Fruit fly (Drosophila melanogaster): ENCODE measurements around the gene Mur11Da.
A peak's percentile ranks its signal among the peaks of the same experiment; 100 is the strongest.

Mur11Da gene

dm6 chrX:12925426-12926256 lies 42.0 kb upstream of the Mur11Da start (continued):
- TF ChIP-seq pita (GFP tag; optimal IDR thresholded peaks at IDR 0.05) (no peak), dysf (GFP tag; IDR thresholded peaks at IDR 0.05) (peak; percentile 70; the same call in 2 of the 3 replicates), CG2202 (tag; optimal IDR thresholded peaks at IDR 0.05) (peak; percentile 68), bsh (GFP tag; optimal IDR thresholded peaks at IDR 0.05) (peak in 1 of 2 experiments; percentile 67), sim (GFP tag; IDR thresholded peaks at IDR 0.05) (0 out of 2 replicates have a peak, but pooled peaks have one; percentile 39), ab (GFP tag; optimal IDR thresholded peaks at IDR 0.05) (no peak), CG6683 (GFP tag; optimal IDR thresholded peaks at IDR 0.05) (peak; percentile 26), CG10209 (GFP tag; optimal IDR thresholded peaks at IDR 0.05) (peak; percentile 51), Pdp1 (GFP tag; optimal IDR thresholded peaks at IDR 0.05) (peak; percentile 20 to 88), E2f1 (GFP tag; IDR thresholded peaks at IDR 0.05) (peak; percentile 86), croc (GFP tag; conservative IDR thresholded peaks at IDR 0.05) (peak; percentile 50; the same call in 1 of the 3 replicates), ssp (GFP tag; IDR thresholded peaks at IDR 0.05) (peak; percentile 56), D19A (tag; optimal IDR thresholded peaks at IDR 0.05) (peak; percentile 66), prd (optimal IDR thresholded peaks at IDR 0.05) (no peak), prd (GFP tag; IDR thresholded peaks at IDR 0.05) (peak; percentile 86), CG1602 (GFP tag; optimal IDR thresholded peaks at IDR 0.05) (peak; percentile 29), Trl (optimal IDR thresholded peaks at IDR 0.05) (peak; percentile 79 to 81), Trl (GFP tag; optimal IDR thresholded peaks at IDR 0.05) (no peak), lilli (GFP tag; optimal IDR thresholded peaks at IDR 0.05) (peak; percentile 46), sqz (GFP tag; optimal IDR thresholded peaks at IDR 0.05) (no peak), CG4282 (GFP tag; optimal IDR thresholded peaks at IDR 0.05) (no peak), Dbx (GFP tag; IDR thresholded peaks at IDR 0.05) (peak; percentile 54; the same call in 1 of the 3 replicates), Oli (tag; optimal IDR thresholded peaks at IDR 0.05) (peak; percentile 55), CG14710 (tag; optimal IDR thresholded peaks at IDR 0.05) (peak; percentile 54), CG12299 (tag; optimal IDR thresholded peaks at IDR 0.05) (no peak), ranshi (GFP tag; IDR thresholded peaks at IDR 0.05) (peak; percentile 71; the same call in 1 of the 2 replicates), toy (GFP tag; IDR thresholded peaks at IDR 0.05) (no peak), CG14050 (GFP tag; IDR thresholded peaks at IDR 0.05) (peak; percentile 29; the same call in 2 of the 3 replicates), CG1233 (GFP tag; optimal IDR thresholded peaks at IDR 0.05) (peak; percentile 61), org-1 (GFP tag; optimal IDR thresholded peaks at IDR 0.05) (peak; percentile 56), az2 (GFP tag; optimal IDR thresholded peaks at IDR 0.05) (peak; percentile 44), Fer3 (tag; optimal IDR thresholded peaks at IDR 0.05) (peak; percentile 25), Mrtf (GFP tag; IDR thresholded peaks at IDR 0.05) (peak; percentile 19; the same call in 1 of the 3 replicates), Nf-YB (GFP tag; optimal IDR thresholded peaks at IDR 0.05) (peak; percentile 35), CG30431 (GFP tag; optimal IDR thresholded peaks at IDR 0.05) (no peak), CG42726 (GFP tag; IDR thresholded peaks at IDR 0.05; ENCODE audit: partially characterized antibody) (no peak), ttk (GFP tag; IDR thresholded peaks at IDR 0.05) (peak; percentile 64), seq (GFP tag; IDR thresholded peaks at IDR 0.05) (peak; percentile 42; the same call in 1 of the 2 replicates), lab (GFP tag; optimal IDR thresholded peaks at IDR 0.05) (peak; percentile 74), dan (GFP tag; IDR thresholded peaks at IDR 0.05) (0 out of 2 replicates have a peak, but pooled peaks have one; percentile 10), CG15514 (GFP tag; optimal IDR thresholded peaks at IDR 0.05) (peak; percentile 21), CG34422 (GFP tag; IDR thresholded peaks at IDR 0.05) (peak; percentile 69), Deaf1 (tag; optimal IDR thresholded peaks at IDR 0.05) (peak; percentile 10), sr (GFP tag; IDR thresholded peaks at IDR 0.05) (no peak), kni (GFP tag; optimal IDR thresholded peaks at IDR 0.05) (no peak), CG7357 (GFP tag; IDR thresholded peaks at IDR 0.05) (peak; percentile 40; the same call in 1 of the 3 replicates), Drgx (GFP tag; IDR thresholded peaks at IDR 0.05) (peak; percentile 39; the same call in 1 of the 2 replicates), CG33557 (GFP tag; optimal IDR thresholded peaks at IDR 0.05) (no peak), CG9609 (GFP tag; optimal IDR thresholded peaks at IDR 0.05) (no peak)
